Worm (Caenorhabditis elegans) whole organism, young adult: ENCODE data around the gene srh-270.

Source experiments
- B0336.3 ChIP-seq: fragments of 200-800 bp; sonication (Bioruptor generic); IDR thresholded peaks from 2 replicates; pipeline ENCODE4 v1.3.6; 2022; ENCODE audit warnings: missing genetic modification characterization, missing compliant biosample characterization
- F23B12.7 ChIP-seq: sonication (generic microtip); optimal IDR thresholded peaks from 2 replicates; lab custom pipeline; 2017; ENCODE audit warnings: missing genetic modification characterization, mild to moderate bottlenecking, missing compliant biosample characterization, antibody characterized with exemption, moderate library complexity; ENCODE audit not compliant: insufficient read depth
- F33H1.4 ChIP-seq: fragments of 200-800 bp; sonication (Bioruptor generic); IDR thresholded peaks from 2 replicates; pipeline ENCODE4 v1.3.6; 2022; ENCODE audit warnings: missing genetic modification reagents, missing genetic modification characterization, missing compliant biosample characterization
- F49E8.2 ChIP-seq: sonication (generic microtip); optimal IDR thresholded peaks from 3 replicates; lab custom pipeline; 2017; ENCODE audit warnings: missing genetic modification characterization, mild to moderate bottlenecking, missing compliant biosample characterization, antibody characterized with exemption, moderate library complexity; ENCODE audit not compliant: insufficient read depth
- F52B5.7 ChIP-seq: sonication (generic microtip); optimal IDR thresholded peaks from 2 replicates; lab custom pipeline; 2016; ENCODE audit warnings: mild to moderate bottlenecking, missing genetic modification characterization, missing compliant biosample characterization
- K12H6.12 ChIP-seq: fragments of 200-800 bp; sonication (Bioruptor generic); optimal IDR thresholded peaks from 2 replicates; lab custom pipeline; 2018; ENCODE audit warnings: mild to moderate bottlenecking, missing genetic modification characterization, missing compliant biosample characterization
- Y56A3A.18 ChIP-seq: fragments of 200-800 bp; sonication (Bioruptor generic); IDR thresholded peaks from 2 replicates; pipeline ENCODE4 v1.3.6; 2022; ENCODE audit warnings: missing genetic modification reagents, missing genetic modification characterization, missing compliant biosample characterization
- Y67H2A.10 ChIP-seq: fragments of 200-800 bp; sonication (Bioruptor generic); conservative IDR thresholded peaks from 2 replicates; pipeline ENCODE4 v1.3.6; 2022; ENCODE audit warnings: missing genetic modification reagents, missing genetic modification characterization, missing compliant biosample characterization
- ZK185.1 ChIP-seq: sonication (generic microtip); optimal IDR thresholded peaks from 2 replicates; lab custom pipeline; 2016; ENCODE audit warnings: mild to moderate bottlenecking, missing genetic modification characterization, missing compliant biosample characterization; ENCODE audit not compliant: poor library complexity, severe bottlenecking
- ama-1 ChIP-seq, 3 experiments: fragments of 150-350 bp in 1 of 3; sonication (generic microtip) in 2 of 3; optimal IDR thresholded peaks; 2 replicates each; lab custom pipeline; 2014 to 2018; ENCODE audit warnings: missing biosample characterization in 2 of 3, missing genetic modification characterization in 2 of 3, missing genetic modification reagents in 2 of 3
- athp-1 ChIP-seq: sonication (generic microtip); optimal IDR thresholded peaks from 2 replicates; lab custom pipeline; 2017; ENCODE audit warnings: mild to moderate bottlenecking, missing genetic modification characterization, missing compliant biosample characterization
- attf-5 ChIP-seq: fragments of 200-800 bp; sonication (Bioruptor generic); optimal IDR thresholded peaks from 2 replicates; lab custom pipeline; 2018; ENCODE audit warnings: mild to moderate bottlenecking, missing genetic modification characterization, missing compliant biosample characterization
- bed-2 ChIP-seq: fragments of 200-800 bp; sonication (Bioruptor generic); IDR thresholded peaks from 2 replicates; pipeline ENCODE4 v1.3.6; 2022; ENCODE audit warnings: missing genetic modification reagents, missing genetic modification characterization, missing compliant biosample characterization
- ccch-3 ChIP-seq: fragments of 200-800 bp; sonication (Bioruptor generic); optimal IDR thresholded peaks from 2 replicates; lab custom pipeline; 2018; ENCODE audit warnings: mild to moderate bottlenecking, missing genetic modification characterization, missing compliant biosample characterization
- cebp-1 ChIP-seq, 2 experiments: fragments of 200-800 bp in 1 of 2; sonication (Bioruptor generic) in 1 of 2; sonication (generic microtip) in 1 of 2; IDR thresholded peaks in 1 of 2; optimal IDR thresholded peaks in 1 of 2; 2 replicates each; pipeline versions ENCODE4 v1.3.6 to Lab custom; 2017 to 2022; ENCODE audit warnings: missing compliant biosample characterization in 2 of 2, missing genetic modification characterization in 2 of 2, mild to moderate bottlenecking in 1 of 2, missing genetic modification reagents in 1 of 2, moderate library complexity in 1 of 2
- ceh-100 ChIP-seq: fragments of 200-800 bp; sonication (Bioruptor generic); IDR thresholded peaks from 2 replicates; pipeline ENCODE4 v1.3.6; 2022; ENCODE audit warnings: missing genetic modification reagents, missing genetic modification characterization, missing compliant biosample characterization
- ceh-27 ChIP-seq: fragments of 200-800 bp; sonication (Bioruptor generic); optimal IDR thresholded peaks from 2 replicates; lab custom pipeline; 2018; ENCODE audit warnings: mild to moderate bottlenecking, missing genetic modification characterization, moderate library complexity, missing compliant biosample characterization
- ceh-91 ChIP-seq: fragments of 200-800 bp; sonication (Bioruptor generic); IDR thresholded peaks from 2 replicates; pipeline ENCODE4 v1.3.6; 2022; ENCODE audit warnings: missing genetic modification reagents, missing genetic modification characterization, missing compliant biosample characterization
- ets-4 ChIP-seq: fragments of 200-800 bp; sonication (Bioruptor generic); optimal IDR thresholded peaks from 2 replicates; lab custom pipeline; 2018; ENCODE audit warnings: mild to moderate bottlenecking, missing genetic modification characterization, missing compliant biosample characterization
- him-1 ChIP-seq: sonication (generic microtip); optimal IDR thresholded peaks from 2 replicates; lab custom pipeline; 2016; ENCODE audit warnings: missing genotype, missing genetic modification reagents, missing genetic modification characterization, missing compliant biosample characterization
- hlh-12 ChIP-seq: sonication (generic microtip); optimal IDR thresholded peaks from 2 replicates; lab custom pipeline; 2016; ENCODE audit warnings: missing genetic modification characterization, missing compliant biosample characterization
- hlh-26 ChIP-seq: fragments of 200-800 bp; sonication (Bioruptor generic); conservative IDR thresholded peaks from 2 replicates; pipeline ENCODE4 v1.3.6; 2022; ENCODE audit warnings: missing genetic modification reagents, missing genetic modification characterization, missing compliant biosample characterization
- lag-1 ChIP-seq: fragments of 200-800 bp; sonication (Bioruptor generic); IDR thresholded peaks from 2 replicates; pipeline ENCODE4 v1.3.6; 2022; ENCODE audit warnings: missing genetic modification reagents, missing genetic modification characterization, missing compliant biosample characterization
- lin-40 ChIP-seq: sonication (generic microtip); optimal IDR thresholded peaks from 2 replicates; lab custom pipeline; 2016; ENCODE audit warnings: missing genetic modification characterization, mild to moderate bottlenecking, missing compliant biosample characterization, missing genotype, missing genetic modification reagents
- lir-1 ChIP-seq: fragments of 200-800 bp; sonication (Bioruptor generic); conservative IDR thresholded peaks from 2 replicates; pipeline ENCODE4 v1.3.6; 2022; ENCODE audit warnings: missing genetic modification reagents, missing genetic modification characterization, missing compliant biosample characterization
- lsl-1 ChIP-seq: fragments of 200-800 bp; sonication (Bioruptor generic); optimal IDR thresholded peaks from 2 replicates; lab custom pipeline; 2018; ENCODE audit warnings: mild to moderate bottlenecking, missing genetic modification characterization, moderate library complexity, missing compliant biosample characterization
- madf-10 ChIP-seq: sonication (generic microtip); optimal IDR thresholded peaks from 2 replicates; lab custom pipeline; 2016; ENCODE audit warnings: mild to moderate bottlenecking, missing genetic modification characterization, missing compliant biosample characterization
- mcd-1 ChIP-seq: fragments of 200-800 bp; sonication (Bioruptor generic); IDR thresholded peaks from 2 replicates; pipeline ENCODE4 v1.3.6; 2022; ENCODE audit warnings: missing genetic modification reagents, missing genetic modification characterization, missing compliant biosample characterization
- mxl-1 ChIP-seq: sonication (generic microtip); optimal IDR thresholded peaks from 2 replicates; lab custom pipeline; 2016; ENCODE audit warnings: missing genetic modification characterization, missing compliant biosample characterization
- nhr-179 ChIP-seq: sonication (generic microtip); optimal IDR thresholded peaks from 2 replicates; lab custom pipeline; 2016; ENCODE audit warnings: mild to moderate bottlenecking, missing genetic modification characterization, missing compliant biosample characterization
- nhr-80 ChIP-seq: sonication (generic microtip); optimal IDR thresholded peaks from 2 replicates; lab custom pipeline; 2016; ENCODE audit warnings: missing genetic modification characterization, missing compliant biosample characterization
- nhr-90 ChIP-seq: sonication (generic microtip); optimal IDR thresholded peaks from 2 replicates; lab custom pipeline; 2016; ENCODE audit warnings: missing genotype, mild to moderate bottlenecking, missing genetic modification characterization, missing compliant biosample characterization
- pha-4 ChIP-seq: fragments of 150-350 bp; sonication (generic microtip); optimal IDR thresholded peaks from 2 replicates; lab custom pipeline; 2014; ENCODE audit warnings: missing biosample characterization, missing genetic modification reagents, missing genetic modification characterization
- snpc-1.3 ChIP-seq: sonication (generic microtip); optimal IDR thresholded peaks from 2 replicates; lab custom pipeline; 2017; ENCODE audit warnings: missing genetic modification characterization, mild to moderate bottlenecking, missing compliant biosample characterization, antibody characterized with exemption, moderate library complexity, missing genotype, missing genetic modification reagents; ENCODE audit not compliant: insufficient read depth
- snpc-3.4 ChIP-seq: sonication (generic microtip); optimal IDR thresholded peaks from 2 replicates; lab custom pipeline; 2017; ENCODE audit warnings: missing genetic modification characterization, mild to moderate bottlenecking, missing compliant biosample characterization, antibody characterized with exemption, moderate library complexity, missing genotype, missing genetic modification reagents
- snpc-4 ChIP-seq, 5 experiments: fragments of 150-350 bp in 1 of 5; sonication (generic microtip) in 4 of 5; optimal IDR thresholded peaks; 2 replicates each; lab custom pipeline; 2014 to 2018; ENCODE audit warnings: missing genetic modification characterization in 5 of 5, missing biosample characterization in 3 of 5, antibody characterized with exemption in 2 of 5, mild to moderate bottlenecking in 2 of 5, missing compliant biosample characterization in 2 of 5, missing genotype in 2 of 5, moderate library complexity in 2 of 5, missing genetic modification reagents in 1 of 5
- tbp1 ChIP-seq: fragments of 200-800 bp; sonication (Bioruptor generic); optimal IDR thresholded peaks from 2 replicates; lab custom pipeline; 2018; ENCODE audit warnings: mild to moderate bottlenecking, missing genetic modification characterization, missing compliant biosample characterization
- unc-130 ChIP-seq: sonication (generic microtip); optimal IDR thresholded peaks from 2 replicates; lab custom pipeline; 2016; ENCODE audit warnings: missing genetic modification reagents, missing genetic modification characterization, missing compliant biosample characterization
- ztf-6 ChIP-seq: fragments of 200-800 bp; sonication (Bioruptor generic); IDR thresholded peaks from 2 replicates; pipeline ENCODE4 v1.3.6; 2022; ENCODE audit warnings: missing genetic modification reagents, missing genetic modification characterization, missing compliant biosample characterization

The srh-270 gene

DNA sequence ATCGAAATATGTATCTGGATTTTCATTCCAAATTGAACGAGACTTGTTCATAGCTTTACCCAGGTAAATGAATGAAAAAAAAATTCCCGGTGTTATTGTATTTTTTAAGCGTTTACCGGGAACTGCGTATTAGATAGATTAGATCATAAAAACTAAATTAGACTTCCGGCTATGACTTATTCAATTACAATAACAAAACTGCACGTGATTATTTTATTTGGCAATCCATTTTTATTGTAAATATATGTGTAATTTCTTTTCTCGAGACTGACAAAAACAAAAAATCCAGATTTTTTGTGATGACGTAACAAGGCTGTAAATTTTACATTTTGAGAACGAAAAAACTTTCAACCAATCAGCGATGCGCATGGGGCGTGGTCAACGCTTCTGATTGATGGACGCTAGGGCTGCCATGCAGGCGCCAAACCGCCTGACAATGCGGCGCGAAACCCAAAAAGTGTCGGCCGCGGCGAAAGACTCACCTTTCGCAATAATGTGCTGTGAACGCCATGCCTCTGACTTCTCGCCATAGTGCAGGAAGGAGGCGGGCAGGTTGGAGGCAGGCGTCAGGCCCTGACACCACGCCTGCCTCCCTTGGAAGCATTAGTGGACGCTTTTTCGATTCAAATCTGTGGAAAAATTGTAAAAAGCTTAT, 39.7 kb downstream of the srh-270 start, which contains the start of gene srh-36 (continued):
- TF ChIP-seq ama-1 (optimal IDR thresholded peaks at IDR 0.05; lab: Kevin White, UChicago) (no peak), ama-1 (GFP tag; optimal IDR thresholded peaks at IDR 0.05; lab: Kevin White, UChicago) (no peak), ceh-100 (no peak)

- TF ChIP-seq ZK185.1, result no peak
- no peak for TF ChIP-seq K12H6.12 (tag; lab: Kevin White, UChicago)
These were observed 43.3 kb downstream of the srh-270 start, which contains the start of gene srt-34 for ce11 chrV:2818117-2818516. Gene srt-34, minus strand, starts transcription at chrV:2818217.

DNA sequence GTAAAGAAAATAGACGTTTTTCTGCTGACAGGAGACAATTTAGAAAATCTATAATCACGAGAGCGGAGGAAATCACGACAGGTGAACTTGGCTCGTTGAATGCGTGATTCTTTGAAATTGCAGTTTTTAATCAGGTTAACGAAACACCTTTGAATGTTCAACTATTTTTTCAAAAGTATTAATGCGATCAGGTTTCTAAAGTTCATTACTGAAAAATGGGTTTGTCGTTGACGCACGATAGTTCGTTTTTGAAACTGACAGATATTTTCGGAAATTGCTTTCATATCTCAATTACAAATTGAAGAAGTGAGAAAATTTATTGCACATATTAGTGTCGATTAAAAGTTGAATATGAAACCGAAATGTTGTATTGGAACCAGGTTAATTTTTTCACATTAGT, 45.4 kb downstream of the srh-270 start, which contains the start of gene F54E2.5:
Gene F54E2.5, minus strand, starts transcription at position 101 of the 400 bp plus-strand sequence.
- TF ChIP-seq pha-4 (tag; lab: Kevin White, UChicago) (no peak), nhr-90 (tag; lab: Kevin White, UChicago) (no peak), lsl-1 (GFP tag; lab: Kevin White, UChicago) (no peak), attf-5 (GFP tag; lab: Kevin White, UChicago) (no peak), unc-130 (GFP tag; lab: Kevin White, UChicago) (no peak), F52B5.7 (tag; lab: Kevin White, UChicago) (no peak), F49E8.2 (tag; lab: Kevin White, UChicago) (no peak), F23B12.7 (tag; lab: Kevin White, UChicago) (no peak), snpc-1.3 (no peak), Y56A3A.18 (GFP tag; lab: Robert Waterston, UW) (no peak), him-1 (tag; lab: Kevin White, UChicago) (no peak), ccch-3 (GFP tag; lab: Kevin White, UChicago) (no peak), nhr-179 (tag; lab: Kevin White, UChicago) (no peak), lin-40 (tag; lab: Kevin White, UChicago) (no peak), athp-1 (tag; lab: Kevin White, UChicago) (no peak), F33H1.4 (GFP tag; lab: Robert Waterston, UW) (no peak), hlh-12 (no peak)

ce11 chrV:2813856-2814255, 47.5 kb downstream of the srh-270 start, which contains the start of gene F54E2.9:
Gene F54E2.9, minus strand, starts transcription at chrV:2813987.
- no peak for TF ChIP-seq lir-1
- no peak for TF ChIP-seq ceh-27
- no peak for TF ChIP-seq bed-2 (GFP tag; lab: Robert Waterston, UW)
- TF ChIP-seq mcd-1 (GFP tag; lab: Robert Waterston, UW), result no peak
- TF ChIP-seq madf-10 (tag; lab: Kevin White, UChicago), result no peak
- TF ChIP-seq snpc-4 (GFP tag; optimal IDR thresholded peaks at IDR 0.05; lab: Kevin White, UChicago), result no peak
- TF ChIP-seq snpc-4 (tag; optimal IDR thresholded peaks at IDR 0.05; lab: Kevin White, UChicago), result no peak
- TF ChIP-seq ztf-6, result no peak
- TF ChIP-seq snpc-3.4, result no peak
- TF ChIP-seq Y67H2A.10 (GFP tag; lab: Robert Waterston, UW), result no peak
- TF ChIP-seq ama-1 (optimal IDR thresholded peaks at IDR 0.05; lab: Kevin White, UChicago), result no peak
- no peak for TF ChIP-seq ama-1 (GFP tag; optimal IDR thresholded peaks at IDR 0.05; lab: Kevin White, UChicago)
- TF ChIP-seq ceh-91 (GFP tag; lab: Robert Waterston, UW), result no peak
- no peak for TF ChIP-seq B0336.3 (GFP tag; lab: Robert Waterston, UW)
- no peak for TF ChIP-seq nhr-80
- TF ChIP-seq lag-1 (GFP tag; lab: Robert Waterston, UW), result no peak
- TF ChIP-seq tbp1 (GFP tag; lab: Kevin White, UChicago), result no peak
- TF ChIP-seq hlh-26 (GFP tag; lab: Robert Waterston, UW), result no peak
- no peak for TF ChIP-seq cebp-1 (GFP tag; IDR thresholded peaks at IDR 0.05; lab: Robert Waterston, UW)
- no peak for TF ChIP-seq cebp-1 (tag; optimal IDR thresholded peaks at IDR 0.05; lab: Kevin White, UChicago)
- no peak for TF ChIP-seq ets-4
- TF ChIP-seq mxl-1 (tag; lab: Kevin White, UChicago), result no peak
